Worm (Caenorhabditis elegans): ENCODE measurements around the gene cyp-25A3.

Gene cyp-25A3

DNA sequence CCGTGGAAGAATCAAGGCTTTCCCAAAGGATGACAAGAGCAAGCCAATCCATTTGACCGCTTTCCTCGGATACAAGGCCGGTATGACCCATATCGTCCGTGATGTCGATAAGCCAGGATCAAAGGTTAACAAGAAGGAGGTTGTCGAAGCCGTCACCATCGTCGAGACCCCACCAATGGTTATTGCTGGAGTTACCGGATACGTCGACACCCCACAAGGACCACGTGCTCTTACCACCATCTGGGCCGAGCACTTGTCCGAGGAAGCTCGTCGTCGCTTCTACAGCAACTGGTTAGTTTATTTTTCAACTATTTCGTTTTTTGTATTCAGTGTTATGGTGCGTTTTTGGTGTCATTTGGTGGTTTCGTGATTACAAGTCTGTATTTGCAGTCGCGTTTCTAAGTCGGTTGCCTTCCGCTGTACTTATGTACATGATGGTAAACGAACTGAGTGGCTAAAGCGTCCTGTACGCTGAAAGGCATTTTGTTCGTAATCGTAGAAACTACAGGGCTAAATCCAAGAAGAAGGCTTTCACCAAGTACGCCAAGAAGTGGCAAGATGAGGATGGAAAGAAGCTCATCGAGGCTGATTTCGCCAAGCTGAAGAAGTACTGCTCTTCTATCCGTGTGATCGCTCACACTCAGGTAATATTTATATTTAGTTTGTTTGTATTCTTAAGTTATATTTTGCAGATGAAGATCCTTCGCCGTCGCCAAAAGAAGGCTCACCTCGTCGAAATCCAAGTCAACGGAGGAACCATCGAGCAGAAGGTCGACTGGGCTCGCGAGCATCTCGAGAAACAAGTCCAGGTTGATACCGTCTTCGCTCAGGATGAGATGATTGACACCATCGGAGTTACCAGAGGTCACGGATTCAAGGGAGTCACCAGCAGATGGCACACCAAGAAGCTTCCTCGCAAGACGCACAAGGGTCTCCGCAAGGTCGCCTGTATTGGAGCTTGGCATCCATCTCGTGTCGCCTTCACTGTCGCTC lies 28.7 kb upstream of the cyp-25A3 start:
- TF ChIP-seq ces-1 (GFP tag; optimal IDR thresholded peaks at IDR 0.05): no peak
- TF ChIP-seq nhr-2 (tag; optimal IDR thresholded peaks at IDR 0.05): no peak
- no peak for TF ChIP-seq nhr-28 (tag; optimal IDR thresholded peaks at IDR 0.05)
- no peak for TF ChIP-seq sem-2 (GFP tag; optimal IDR thresholded peaks at IDR 0.05)
- no peak for TF ChIP-seq ceh-43 (GFP tag; optimal IDR thresholded peaks at IDR 0.05)
- no peak for TF ChIP-seq hlh-1 (tag; optimal IDR thresholded peaks at IDR 0.05)
- no peak for TF ChIP-seq flh-1 (GFP tag; optimal IDR thresholded peaks at IDR 0.05)
- no peak for TF ChIP-seq sptf-1 (tag; optimal IDR thresholded peaks at IDR 0.05)
- no peak for TF ChIP-seq unc-39 (tag; optimal IDR thresholded peaks at IDR 0.05)
- no peak for TF ChIP-seq pha-4 (tag; optimal IDR thresholded peaks at IDR 0.05)
- TF ChIP-seq M03D4.4 (tag; optimal IDR thresholded peaks at IDR 0.05): no peak

DNA sequence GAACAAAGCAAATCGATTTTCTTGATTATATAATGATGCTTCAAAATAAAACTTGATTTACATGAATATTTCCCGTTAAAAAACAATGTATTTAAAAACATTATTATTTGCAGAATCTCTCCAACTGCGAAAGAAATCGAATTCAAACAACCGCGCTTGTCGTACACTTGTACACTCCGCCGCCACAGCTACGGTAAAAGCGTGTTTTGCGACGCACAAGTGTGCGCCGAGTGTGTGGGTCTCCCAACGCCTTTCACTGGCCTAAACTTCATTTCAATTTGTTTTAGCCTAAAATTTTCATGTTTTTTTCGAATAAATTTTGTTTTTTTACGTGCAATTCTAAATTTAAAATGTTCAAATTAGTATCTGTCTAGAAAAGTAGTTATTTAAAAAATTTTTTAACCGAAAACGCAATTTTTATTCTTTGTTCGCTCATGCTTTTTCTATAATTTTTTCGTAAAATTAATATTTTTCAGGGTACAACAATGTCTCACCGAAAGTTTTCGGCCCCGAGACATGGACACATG lies 27.9 kb upstream of the cyp-25A3 start, which contains the start of gene rpl-3:
Gene rpl-3, plus strand, starts transcription at position 477 of the 527 bp plus-strand sequence.
- TF ChIP-seq cnd-1 (tag; optimal IDR thresholded peaks at IDR 0.05) (peak; percentile 99), mep-1 (tag; optimal IDR thresholded peaks at IDR 0.05) (peak; percentile 100), ceh-43 (GFP tag; optimal IDR thresholded peaks at IDR 0.05) (peak; percentile 96), nhr-2 (tag; optimal IDR thresholded peaks at IDR 0.05) (peak; percentile 79), snpc-4 (tag; optimal IDR thresholded peaks at IDR 0.05) (no peak), tbx-8 (GFP tag; optimal IDR thresholded peaks at IDR 0.05) (peak; percentile 96), nhr-237 (tag; optimal IDR thresholded peaks at IDR 0.05) (peak; percentile 100), ces-1 (GFP tag; optimal IDR thresholded peaks at IDR 0.05) (peak; percentile 97), ham-2 (GFP tag; optimal IDR thresholded peaks at IDR 0.05) (peak; percentile 97), elt-3 (tag; optimal IDR thresholded peaks at IDR 0.05) (peak; percentile 95), ceh-83 (GFP tag; optimal IDR thresholded peaks at IDR 0.05) (peak; percentile 97), M03D4.4 (tag; optimal IDR thresholded peaks at IDR 0.05) (peak; percentile 98), lin-13 (tag; optimal IDR thresholded peaks at IDR 0.05) (peak; percentile 100), bed-3 (GFP tag; optimal IDR thresholded peaks at IDR 0.05) (peak; percentile 85), lsy-2 (tag; optimal IDR thresholded peaks at IDR 0.05) (peak; percentile 100), ztf-11 (tag; optimal IDR thresholded peaks at IDR 0.05) (peak; percentile 97), unc-39 (tag; optimal IDR thresholded peaks at IDR 0.05) (peak; percentile 98), lin-32 (GFP tag; optimal IDR thresholded peaks at IDR 0.05) (peak; percentile 81), unc-62 (GFP tag; optimal IDR thresholded peaks at IDR 0.05) (peak; percentile 97), zip-8 (tag; optimal IDR thresholded peaks at IDR 0.05) (peak; percentile 10), nhr-76 (tag; optimal IDR thresholded peaks at IDR 0.05) (peak; percentile 14), nhr-12 (tag; optimal IDR thresholded peaks at IDR 0.05) (peak; percentile 98), pha-4 (tag; optimal IDR thresholded peaks at IDR 0.05) (peak; percentile 100), elt-1 (tag; optimal IDR thresholded peaks at IDR 0.05; ENCODE audit: borderline replicate concordance, insufficient read depth) (peak; percentile 90), mls-2 (tag; optimal IDR thresholded peaks at IDR 0.05) (peak; percentile 99), sptf-1 (tag; optimal IDR thresholded peaks at IDR 0.05) (peak; percentile 99), drap-1 (GFP tag; optimal IDR thresholded peaks at IDR 0.05) (peak; percentile 99), sem-2 (GFP tag; optimal IDR thresholded peaks at IDR 0.05) (peak; percentile 80), mab-5 (tag; optimal IDR thresholded peaks at IDR 0.05) (peak; percentile 86), blmp-1 (tag; optimal IDR thresholded peaks at IDR 0.05) (peak; percentile 93), hlh-1 (tag; optimal IDR thresholded peaks at IDR 0.05) (peak; percentile 92), nhr-28 (tag; optimal IDR thresholded peaks at IDR 0.05) (peak; percentile 93), ceh-39 (tag; optimal IDR thresholded peaks at IDR 0.05) (peak; percentile 99), unc-120 (tag; optimal IDR thresholded peaks at IDR 0.05; ENCODE audit: poor library complexity, severe bottlenecking) (peak; percentile 99), flh-1 (GFP tag; optimal IDR thresholded peaks at IDR 0.05) (peak; percentile 78)

All from whole organism, mixed stage, embryonic.